Worm (Caenorhabditis elegans) whole organism, L4 larva: ENCODE data around the gene Y47D7A.17.

Source experiments
- F49E8.2 ChIP-seq: sonication (generic microtip); optimal IDR thresholded peaks from 2 replicates; lab custom pipeline; 2016; ENCODE audit warnings: missing compliant biosample characterization, mild to moderate bottlenecking, missing genetic modification characterization, borderline replicate concordance
- attf-4 ChIP-seq: sonication (generic microtip); optimal IDR thresholded peaks from 3 replicates; lab custom pipeline; 2017; ENCODE audit warnings: missing biosample characterization, missing genetic modification characterization
- ceh-82 ChIP-seq: sonication (generic microtip); optimal IDR thresholded peaks from 2 replicates; lab custom pipeline; 2017; ENCODE audit warnings: missing biosample characterization, missing genetic modification characterization
- dmd-9 ChIP-seq: fragments of 200-800 bp; sonication (Bioruptor generic); IDR thresholded peaks from 2 replicates; pipeline ENCODE4 v1.3.6; 2022; ENCODE audit warnings: missing genetic modification reagents, missing genetic modification characterization, missing compliant biosample characterization
- egl-27 ChIP-seq: sonication (generic microtip); optimal IDR thresholded peaks from 3 replicates; lab custom pipeline; 2017; ENCODE audit warnings: missing biosample characterization, missing genetic modification reagents, missing genetic modification characterization
- lin-13 ChIP-seq: fragments of 150-350 bp; optimal IDR thresholded peaks from 2 replicates; lab custom pipeline; 2014; ENCODE audit warnings: missing biosample characterization, missing genetic modification reagents, missing genetic modification characterization
- nhr-25 ChIP-seq: sonication (generic microtip); optimal IDR thresholded peaks from 2 replicates; lab custom pipeline; 2017; ENCODE audit warnings: missing genetic modification characterization, mild to moderate bottlenecking, missing compliant biosample characterization, antibody characterized with exemption, moderate library complexity, borderline replicate concordance; ENCODE audit not compliant: insufficient read depth
- nhr-76 ChIP-seq: fragments of 150-350 bp; optimal IDR thresholded peaks from 2 replicates; lab custom pipeline; 2014; ENCODE audit warnings: missing biosample characterization, missing genetic modification characterization
- pha-4 ChIP-seq, 2 experiments: fragments of 150-350 bp in 1 of 2; fragments of 200-800 bp in 1 of 2; sonication (Bioruptor generic) in 1 of 2; IDR thresholded peaks in 1 of 2; optimal IDR thresholded peaks in 1 of 2; 2 replicates each; pipeline versions ENCODE4 v1.3.6 to Lab custom; 2014 to 2022; ENCODE audit warnings: missing genetic modification characterization in 2 of 2, missing genetic modification reagents in 2 of 2, missing biosample characterization in 1 of 2, missing compliant biosample characterization in 1 of 2
- skn-1 ChIP-seq: fragments of 150-350 bp; optimal IDR thresholded peaks from 2 replicates; lab custom pipeline; 2014; ENCODE audit warnings: missing biosample characterization, missing genetic modification characterization
- snpc-4 ChIP-seq: fragments of 150-350 bp; optimal IDR thresholded peaks from 2 replicates; lab custom pipeline; 2014; ENCODE audit warnings: missing biosample characterization, missing genetic modification characterization
- unc-39 ChIP-seq: sonication (generic microtip); optimal IDR thresholded peaks from 2 replicates; lab custom pipeline; 2017; ENCODE audit warnings: missing biosample characterization, missing genetic modification characterization
- ztf-11 ChIP-seq: fragments of 150-350 bp; optimal IDR thresholded peaks from 2 replicates; lab custom pipeline; 2014; ENCODE audit warnings: missing biosample characterization, missing genetic modification characterization

- TF ChIP-seq egl-27 (tag; lab: Kevin White, UChicago) = no peak
- TF ChIP-seq attf-4 (tag; lab: Kevin White, UChicago) = no peak
- TF ChIP-seq pha-4 (GFP tag; IDR thresholded peaks at IDR 0.05; lab: Robert Waterston, UW) = no peak; the same call in 1 of the 2 replicates
- TF ChIP-seq pha-4 (tag; optimal IDR thresholded peaks at IDR 0.05; lab: Kevin White, UChicago) = no peak
- TF ChIP-seq ztf-11 (tag; lab: Kevin White, UChicago) = no peak
- no peak for TF ChIP-seq unc-39 (tag; lab: Kevin White, UChicago)
- TF ChIP-seq F49E8.2 (tag; lab: Kevin White, UChicago) = no peak
- no peak for TF ChIP-seq nhr-25
- TF ChIP-seq nhr-76 (tag; lab: Kevin White, UChicago) = no peak
- TF ChIP-seq skn-1 (tag; lab: Kevin White, UChicago) = no peak
- TF ChIP-seq dmd-9 (GFP tag; lab: Robert Waterston, UW) = no peak
- TF ChIP-seq snpc-4 (tag; lab: Kevin White, UChicago) = no peak
- TF ChIP-seq ceh-82 = no peak
- TF ChIP-seq lin-13 (GFP tag; lab: Kevin White, UChicago) = no peak
These were observed 23.9 kb upstream of the Y47D7A.17 start, which contains the start of gene Y47D7A.13 for ce11 chrV:4435411-4435981.
